Worm (Caenorhabditis elegans) whole organism, early embryonic: ENCODE data around the gene Y49F6C.6.

Experiments used
- B0310.2 ChIP-seq: sonication (generic microtip); optimal IDR thresholded peaks from 2 replicates; lab custom pipeline; 2016; ENCODE audit warnings: mild to moderate bottlenecking, missing genetic modification characterization, missing compliant biosample characterization
- F13C5.2 ChIP-seq: sonication (generic microtip); optimal IDR thresholded peaks from 2 replicates; lab custom pipeline; 2017; ENCODE audit warnings: mild to moderate bottlenecking, missing genetic modification characterization, inconsistent platforms, missing compliant biosample characterization
- aly-1 ChIP-seq: sonication (generic microtip); optimal IDR thresholded peaks from 2 replicates; lab custom pipeline; 2016; ENCODE audit warnings: missing genetic modification characterization, missing compliant biosample characterization
- ama-1 ChIP-seq: fragments of 150-350 bp; optimal IDR thresholded peaks from 2 replicates; lab custom pipeline; 2014
- ceh-13 ChIP-seq: fragments of 200-800 bp; sonication (Bioruptor generic); optimal IDR thresholded peaks from 2 replicates; lab custom pipeline; 2018; ENCODE audit warnings: mild to moderate bottlenecking, missing genetic modification characterization, missing compliant biosample characterization
- ceh-36 ChIP-seq: sonication (generic microtip); optimal IDR thresholded peaks from 2 replicates; lab custom pipeline; 2016; ENCODE audit warnings: missing genetic modification characterization, inconsistent platforms, missing compliant biosample characterization
- ets-7 ChIP-seq: sonication (generic microtip); optimal IDR thresholded peaks from 2 replicates; lab custom pipeline; 2016; ENCODE audit warnings: missing genotype, missing genetic modification characterization, missing compliant biosample characterization
- flt-1 ChIP-seq: fragments of 200-800 bp; sonication (Bioruptor generic); IDR thresholded peaks from 2 replicates; pipeline ENCODE4 v1.3.6; 2022; ENCODE audit warnings: missing genetic modification characterization, missing compliant biosample characterization
- hmbx-1 ChIP-seq: sonication (generic microtip); optimal IDR thresholded peaks from 2 replicates; lab custom pipeline; 2016; ENCODE audit warnings: mild to moderate bottlenecking, missing genetic modification characterization, missing compliant biosample characterization
- hmg-4 ChIP-seq: fragments of 200-800 bp; sonication (Bioruptor generic); optimal IDR thresholded peaks from 2 replicates; lab custom pipeline; 2018; ENCODE audit warnings: mild to moderate bottlenecking, missing genetic modification characterization, missing compliant biosample characterization
- hnd-1 ChIP-seq: sonication (generic microtip); optimal IDR thresholded peaks from 2 replicates; lab custom pipeline; 2016; ENCODE audit warnings: missing genetic modification characterization, missing compliant biosample characterization
- pes-1 ChIP-seq: fragments of 200-800 bp; sonication (Bioruptor generic); IDR thresholded peaks from 2 replicates; pipeline ENCODE4 v1.3.6; 2022; ENCODE audit warnings: missing genetic modification reagents, missing genetic modification characterization, missing compliant biosample characterization
- scrt-1 ChIP-seq: fragments of 200-800 bp; sonication (Bioruptor generic); IDR thresholded peaks from 2 replicates; pipeline ENCODE4 v1.3.6; 2022; ENCODE audit warnings: missing genetic modification characterization, missing compliant biosample characterization
- sea-1 ChIP-seq: fragments of 200-800 bp; sonication (Bioruptor generic); conservative IDR thresholded peaks from 2 replicates; pipeline ENCODE4 v1.3.6; 2022; ENCODE audit warnings: missing genetic modification characterization, missing compliant biosample characterization
- tbx-11 ChIP-seq: fragments of 200-800 bp; sonication (Bioruptor generic); IDR thresholded peaks from 2 replicates; pipeline ENCODE4 v1.3.6; 2022; ENCODE audit warnings: missing genetic modification characterization, missing compliant biosample characterization
- tbx-37 ChIP-seq: fragments of 200-800 bp; sonication (Bioruptor generic); conservative IDR thresholded peaks from 2 replicates; pipeline ENCODE4 v1.3.6; 2022; ENCODE audit warnings: missing genetic modification reagents, missing genetic modification characterization, missing compliant biosample characterization
- tra-4 ChIP-seq: sonication (generic microtip); optimal IDR thresholded peaks from 2 replicates; lab custom pipeline; 2017; ENCODE audit warnings: missing genetic modification characterization, missing compliant biosample characterization

Y49F6C.6 gene

ce11 chrII:3327104-3327503, 39.9 kb downstream of the Y49F6C.6 start, which contains the start of gene Y46D2A.3:
Gene Y46D2A.3, minus strand, starts transcription at chrII:3327204.
- TF ChIP-seq tra-4 (tag; lab: Kevin White, UChicago), result no peak
- TF ChIP-seq ama-1 (lab: Kevin White, UChicago), result no peak
- no peak for TF ChIP-seq tbx-37 (GFP tag; lab: Robert Waterston, UW)
- TF ChIP-seq ceh-13 (GFP tag; lab: Kevin White, UChicago), result no peak
- TF ChIP-seq B0310.2 (tag; lab: Kevin White, UChicago), result no peak
- no peak for TF ChIP-seq hmg-4 (GFP tag; lab: Kevin White, UChicago)
- TF ChIP-seq sea-1 (GFP tag; lab: Robert Waterston, UW), result no peak
- no peak for TF ChIP-seq aly-1 (tag; lab: Kevin White, UChicago)
- TF ChIP-seq ets-7 (tag; lab: Kevin White, UChicago), result no peak
- no peak for TF ChIP-seq flt-1 (GFP tag; lab: Robert Waterston, UW)
- TF ChIP-seq ceh-36, result no peak
- TF ChIP-seq hmbx-1 (tag; lab: Kevin White, UChicago), result no peak
- no peak for TF ChIP-seq F13C5.2 (tag; lab: Kevin White, UChicago)
- no peak for TF ChIP-seq scrt-1
- TF ChIP-seq tbx-11 (GFP tag; lab: Robert Waterston, UW), result no peak

- TF ChIP-seq tbx-11 (GFP tag; lab: Robert Waterston, UW) (no peak), ceh-13 (GFP tag; lab: Kevin White, UChicago) (no peak), F13C5.2 (tag; lab: Kevin White, UChicago) (no peak), ets-7 (tag; lab: Kevin White, UChicago) (no peak), hnd-1 (tag; lab: Kevin White, UChicago) (no peak), B0310.2 (tag; lab: Kevin White, UChicago) (no peak), aly-1 (tag; lab: Kevin White, UChicago) (no peak)
Measured at ce11 chrII:3323179-3323578, 43.8 kb downstream of the Y49F6C.6 start, which contains the start of gene Y46D2A.2. Gene Y46D2A.2, minus strand, starts transcription at chrII:3323279.

ce11 chrII:3322257-3322656, 44.7 kb downstream of the Y49F6C.6 start, which contains the start of gene Y46D2A.1:
Gene Y46D2A.1, plus strand, starts transcription at chrII:3322557.
- no peak for TF ChIP-seq ama-1 (lab: Kevin White, UChicago)
- TF ChIP-seq tbx-37 (GFP tag; lab: Robert Waterston, UW), result no peak
- TF ChIP-seq hmbx-1 (tag; lab: Kevin White, UChicago), result no peak
- TF ChIP-seq ets-7 (tag; lab: Kevin White, UChicago), result no peak
- no peak for TF ChIP-seq F13C5.2 (tag; lab: Kevin White, UChicago)
- no peak for TF ChIP-seq B0310.2 (tag; lab: Kevin White, UChicago)
- no peak for TF ChIP-seq tbx-11 (GFP tag; lab: Robert Waterston, UW)
- TF ChIP-seq pes-1 (GFP tag; lab: Robert Waterston, UW), result no peak
- TF ChIP-seq hmg-4 (GFP tag; lab: Kevin White, UChicago), result no peak
- TF ChIP-seq hnd-1 (tag; lab: Kevin White, UChicago), result no peak
- TF ChIP-seq tra-4 (tag; lab: Kevin White, UChicago), result no peak
- no peak for TF ChIP-seq ceh-36
- no peak for TF ChIP-seq aly-1 (tag; lab: Kevin White, UChicago)

ce11 chrII:3318839-3319238, 48.2 kb downstream of the Y49F6C.6 start:
- TF ChIP-seq scrt-1 (no peak), B0310.2 (tag; lab: Kevin White, UChicago) (no peak), hmbx-1 (tag; lab: Kevin White, UChicago) (no peak), tra-4 (tag; lab: Kevin White, UChicago) (no peak), aly-1 (tag; lab: Kevin White, UChicago) (no peak), ceh-13 (GFP tag; lab: Kevin White, UChicago) (no peak), hnd-1 (tag; lab: Kevin White, UChicago) (no peak), F13C5.2 (tag; lab: Kevin White, UChicago) (no peak), ama-1 (lab: Kevin White, UChicago) (no peak), ets-7 (tag; lab: Kevin White, UChicago) (no peak), tbx-11 (GFP tag; lab: Robert Waterston, UW) (no peak), ceh-36 (no peak), hmg-4 (GFP tag; lab: Kevin White, UChicago) (no peak), flt-1 (GFP tag; lab: Robert Waterston, UW) (no peak), tbx-37 (GFP tag; lab: Robert Waterston, UW) (no peak), pes-1 (GFP tag; lab: Robert Waterston, UW) (no peak), sea-1 (GFP tag; lab: Robert Waterston, UW) (no peak)
